Fruit fly (Drosophila melanogaster): ENCODE measurements around the gene Ugt36A1.
A peak's percentile ranks its signal among the peaks of the same experiment; 100 is the strongest.

Gene Ugt36A1

DNA sequence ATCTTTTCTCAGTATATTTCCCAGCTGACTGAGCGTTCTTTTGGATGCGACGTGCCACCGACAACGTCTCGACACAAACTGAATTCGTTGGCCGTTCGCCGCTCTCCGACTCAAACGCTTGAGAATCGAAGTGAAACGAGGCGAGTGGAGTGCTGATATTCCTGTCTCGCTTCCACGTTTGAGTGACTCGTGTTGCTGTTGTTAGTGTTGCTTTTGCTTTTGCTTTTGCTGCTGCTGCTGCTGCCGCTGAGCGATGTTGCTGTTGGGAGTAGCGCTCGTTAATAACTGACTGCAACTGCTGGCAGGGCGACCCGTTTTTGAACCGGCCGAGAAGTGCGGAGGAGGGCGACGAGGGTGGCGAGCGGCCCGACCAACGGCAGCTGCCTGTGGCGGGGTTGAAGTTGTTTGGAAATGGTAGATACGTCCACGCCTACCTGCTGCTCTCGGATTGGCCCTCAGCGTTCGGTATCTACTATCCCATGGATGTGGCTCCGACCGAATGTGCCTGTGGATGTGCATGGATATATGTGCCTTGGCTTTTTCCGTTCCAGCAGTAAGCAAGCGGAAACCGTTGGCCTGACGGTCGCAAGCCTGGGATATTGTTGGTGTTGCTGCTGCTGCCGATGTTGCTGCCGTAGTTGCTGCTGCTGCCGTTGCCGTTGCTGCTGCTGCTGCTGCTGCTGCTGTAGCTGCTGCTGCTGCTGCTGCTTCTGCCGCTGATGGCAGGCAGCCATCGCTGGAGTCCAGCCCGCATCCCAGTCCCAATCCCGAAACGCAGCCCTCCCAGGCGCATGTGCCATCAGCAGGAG lies 12.2 kb upstream of the Ugt36A1 start, which contains the start of gene odd:
odd (minus strand) TSS at position 295 of the 809 bp plus-strand sequence.
- TF ChIP-seq CG15710 (tag; optimal IDR thresholded peaks at IDR 0.05) (no peak), CG13204 (GFP tag; optimal IDR thresholded peaks at IDR 0.05) (peak; percentile 71)

- TF ChIP-seq CG34367 (tag; optimal IDR thresholded peaks at IDR 0.05) = no peak
- no peak for TF ChIP-seq CG9948 (tag; optimal IDR thresholded peaks at IDR 0.05)
- no peak for TF ChIP-seq EcR (GFP tag; optimal IDR thresholded peaks at IDR 0.05)
- no peak for TF ChIP-seq CG12605 (GFP tag; IDR thresholded peaks at IDR 0.05)
- no peak for TF ChIP-seq CG15710 (tag; optimal IDR thresholded peaks at IDR 0.05)
- no peak for TF ChIP-seq gl (tag; optimal IDR thresholded peaks at IDR 0.05)
- no peak for TF ChIP-seq Snoo (tag; optimal IDR thresholded peaks at IDR 0.05)
- no peak for TF ChIP-seq Pif1B (GFP tag; optimal IDR thresholded peaks at IDR 0.05)
- no peak for TF ChIP-seq fd96Ca (GFP tag; IDR thresholded peaks at IDR 0.05)
- no peak for TF ChIP-seq CG32121 (GFP tag; IDR thresholded peaks at IDR 0.05)
- TF ChIP-seq rn (GFP tag; IDR thresholded peaks at IDR 0.05) = no peak
- no peak for TF ChIP-seq CG13204 (GFP tag; optimal IDR thresholded peaks at IDR 0.05)
- no peak for TF ChIP-seq CG17806 (tag; optimal IDR thresholded peaks at IDR 0.05)
- no peak for TF ChIP-seq D1 (tag; optimal IDR thresholded peaks at IDR 0.05)
- TF ChIP-seq Ets98B (GFP tag; IDR thresholded peaks at IDR 0.05) = no peak
- TF ChIP-seq Pif1A (GFP tag; optimal IDR thresholded peaks at IDR 0.05) = no peak
- TF ChIP-seq CG14655 (GFP tag; optimal IDR thresholded peaks at IDR 0.05) = no peak
- no peak for TF ChIP-seq CG8301 (tag; optimal IDR thresholded peaks at IDR 0.05)
Measured at dm6 chr2L:3608781-3609180, 10.1 kb upstream of the Ugt36A1 start.

DNA sequence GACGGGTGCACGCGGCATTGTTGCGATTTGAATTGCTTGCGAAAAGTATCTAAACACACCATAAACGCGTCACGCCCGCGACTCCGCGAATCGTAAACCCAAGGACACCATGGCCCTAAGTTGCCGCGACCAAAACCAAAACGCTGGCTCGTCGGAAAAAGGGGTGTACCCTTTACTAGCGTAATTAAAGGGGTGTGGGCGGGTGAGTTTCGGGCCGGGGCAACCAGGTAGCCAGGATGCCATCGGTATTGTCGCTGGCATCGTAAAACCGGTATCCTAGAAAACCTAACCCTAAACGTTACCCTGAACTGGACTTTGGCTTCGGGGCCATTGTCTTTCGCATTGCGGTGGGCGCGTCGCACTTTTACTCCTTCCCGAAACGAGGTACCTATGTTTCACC lies 8.3 kb upstream of the Ugt36A1 start:
- TF ChIP-seq Snoo (tag; optimal IDR thresholded peaks at IDR 0.05) (no peak), CG13204 (GFP tag; optimal IDR thresholded peaks at IDR 0.05) (no peak), CG15710 (tag; optimal IDR thresholded peaks at IDR 0.05) (no peak), gl (tag; optimal IDR thresholded peaks at IDR 0.05) (no peak), CG17806 (tag; optimal IDR thresholded peaks at IDR 0.05) (no peak), Ets98B (GFP tag; IDR thresholded peaks at IDR 0.05) (no peak), Pif1A (GFP tag; optimal IDR thresholded peaks at IDR 0.05) (no peak), CG8301 (tag; optimal IDR thresholded peaks at IDR 0.05) (no peak), EcR (GFP tag; optimal IDR thresholded peaks at IDR 0.05) (no peak), D1 (tag; optimal IDR thresholded peaks at IDR 0.05) (no peak), CG9948 (tag; optimal IDR thresholded peaks at IDR 0.05) (no peak), Pif1B (GFP tag; optimal IDR thresholded peaks at IDR 0.05) (no peak), fd96Ca (GFP tag; IDR thresholded peaks at IDR 0.05) (no peak), CG8159 (tag; optimal IDR thresholded peaks at IDR 0.05) (no peak), CG14655 (GFP tag; optimal IDR thresholded peaks at IDR 0.05) (no peak), CG10348 (GFP tag; IDR thresholded peaks at IDR 0.05) (no peak), CG32121 (GFP tag; IDR thresholded peaks at IDR 0.05) (no peak), CG34367 (tag; optimal IDR thresholded peaks at IDR 0.05) (no peak)

DNA sequence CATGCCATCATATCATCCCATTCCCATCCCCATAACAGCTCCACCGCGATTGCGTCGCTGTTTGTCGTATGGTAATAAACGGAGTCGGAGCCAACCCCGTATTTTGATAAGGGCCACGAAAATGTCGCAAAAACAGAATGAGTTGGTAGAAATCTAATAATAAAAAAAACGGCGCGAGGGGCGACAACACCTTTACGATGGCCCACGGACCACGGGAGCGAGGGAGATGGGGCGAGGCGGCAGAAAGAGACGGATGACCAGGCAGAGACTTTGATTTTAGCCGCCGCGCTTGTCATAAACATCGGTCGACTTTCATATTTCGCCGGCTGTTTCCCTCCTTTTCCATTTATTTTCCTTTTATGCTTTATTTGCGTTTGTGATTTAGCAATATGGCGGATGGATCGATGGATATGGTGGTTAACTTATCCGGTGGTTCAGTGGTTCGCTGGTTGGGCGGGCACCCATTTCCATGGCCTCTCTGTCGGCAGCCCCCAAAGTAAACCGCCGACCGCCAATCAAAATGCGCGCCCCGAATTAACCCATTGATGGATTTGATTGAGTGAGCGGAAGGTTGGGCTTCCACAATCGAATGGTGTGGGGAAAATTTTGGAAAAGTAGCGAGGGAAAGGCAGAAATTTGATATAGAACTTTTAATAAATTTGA lies 7.0 kb upstream of the Ugt36A1 start:
- TF ChIP-seq fd96Ca (GFP tag; IDR thresholded peaks at IDR 0.05) (no peak), rn (GFP tag; IDR thresholded peaks at IDR 0.05) (no peak), Pif1B (GFP tag; optimal IDR thresholded peaks at IDR 0.05) (no peak)

DNA sequence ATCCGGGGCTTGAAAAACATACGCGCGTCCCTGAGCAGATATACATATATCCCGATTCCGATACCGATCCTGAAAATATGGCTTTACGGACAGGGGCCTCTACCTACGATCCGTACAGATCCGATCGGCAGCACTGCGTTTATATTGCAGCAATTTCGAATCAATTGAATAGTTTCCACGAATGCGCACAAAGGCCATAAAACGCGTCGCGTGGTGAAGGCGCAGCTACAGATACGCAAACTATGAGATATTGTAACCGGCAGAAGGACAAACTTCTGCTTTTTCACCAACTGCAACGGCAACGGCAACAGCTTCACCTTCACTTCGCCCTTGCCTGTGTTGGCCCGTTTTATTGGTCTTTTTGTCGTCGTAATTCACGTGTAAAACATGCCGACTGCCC lies 3.7 kb upstream of the Ugt36A1 start:
- TF ChIP-seq CG8159 (tag; optimal IDR thresholded peaks at IDR 0.05) (no peak), CG34367 (tag; optimal IDR thresholded peaks at IDR 0.05) (no peak), Snoo (tag; optimal IDR thresholded peaks at IDR 0.05) (no peak), Pif1A (GFP tag; optimal IDR thresholded peaks at IDR 0.05) (no peak), CG32121 (GFP tag; IDR thresholded peaks at IDR 0.05) (no peak), CG8301 (tag; optimal IDR thresholded peaks at IDR 0.05) (no peak), D1 (tag; optimal IDR thresholded peaks at IDR 0.05) (no peak), Ets98B (GFP tag; IDR thresholded peaks at IDR 0.05) (no peak), gl (tag; optimal IDR thresholded peaks at IDR 0.05) (no peak), CG15710 (tag; optimal IDR thresholded peaks at IDR 0.05) (no peak), CG10348 (GFP tag; IDR thresholded peaks at IDR 0.05) (no peak), CG9948 (tag; optimal IDR thresholded peaks at IDR 0.05) (no peak), CG14655 (GFP tag; optimal IDR thresholded peaks at IDR 0.05) (no peak), rn (GFP tag; IDR thresholded peaks at IDR 0.05) (no peak), CG4496 (GFP tag; IDR thresholded peaks at IDR 0.05) (no peak), CG13204 (GFP tag; optimal IDR thresholded peaks at IDR 0.05) (no peak), CG17806 (tag; optimal IDR thresholded peaks at IDR 0.05) (no peak), Pif1B (GFP tag; optimal IDR thresholded peaks at IDR 0.05) (no peak), CG12605 (GFP tag; IDR thresholded peaks at IDR 0.05) (no peak)

- TF ChIP-seq gl (tag; optimal IDR thresholded peaks at IDR 0.05) (no peak), CG8159 (tag; optimal IDR thresholded peaks at IDR 0.05) (no peak), CG34367 (tag; optimal IDR thresholded peaks at IDR 0.05) (no peak), CG17806 (tag; optimal IDR thresholded peaks at IDR 0.05) (no peak), Ets98B (GFP tag; IDR thresholded peaks at IDR 0.05) (no peak), CG10348 (GFP tag; IDR thresholded peaks at IDR 0.05) (no peak), CG15710 (tag; optimal IDR thresholded peaks at IDR 0.05) (no peak)
Measured at dm6 chr2L:3621604-3622003, 2.7 kb downstream of the Ugt36A1 start, which contains the start of gene CG15418. TSS of gene CG15418 (minus strand) at chr2L:3621704.
